Worm (Caenorhabditis elegans) whole organism, L4 larva: ENCODE measurements around the gene K01A2.6.
A peak's percentile ranks its signal among the peaks of the same experiment; 100 is the strongest.

ENCODE experiments used
- F37D6.2 ChIP-seq: sonication (generic microtip); optimal IDR thresholded peaks from 2 replicates; lab custom pipeline; 2016; ENCODE audit warnings: mild to moderate bottlenecking, missing genetic modification characterization, missing compliant biosample characterization
- F44E2.7 ChIP-seq: fragments of 200-800 bp; sonication (Bioruptor generic); IDR thresholded peaks from 2 replicates; pipeline ENCODE4 v2.1.2; 2022; ENCODE audit warnings: missing genetic modification characterization, missing compliant biosample characterization
- Y48G9A.11 ChIP-seq: fragments of 200-800 bp; sonication (Bioruptor generic); IDR thresholded peaks from 2 replicates; pipeline ENCODE4 v1.3.6; 2022; ENCODE audit warnings: missing genetic modification reagents, missing genetic modification characterization, missing compliant biosample characterization
- ZK337.2 ChIP-seq: fragments of 200-800 bp; sonication (Bioruptor generic); IDR thresholded peaks from 2 replicates; pipeline ENCODE4 v1.3.6; 2022; ENCODE audit warnings: missing genetic modification reagents, missing genetic modification characterization, missing compliant biosample characterization
- aha-1 ChIP-seq: fragments of 150-350 bp; peaks from one replicate; lab custom pipeline; 2014; ENCODE audit warnings: missing biosample characterization, missing genetic modification characterization
- ama-1 ChIP-seq: fragments of 150-350 bp; optimal IDR thresholded peaks from 2 replicates; lab custom pipeline; 2014; ENCODE audit warnings: inconsistent platforms, mixed read lengths
- ceh-28 ChIP-seq: fragments of 150-350 bp; optimal IDR thresholded peaks from 2 replicates; lab custom pipeline; 2014; ENCODE audit warnings: missing biosample characterization, missing genetic modification reagents, missing genetic modification characterization
- ceh-32 ChIP-seq: sonication (generic microtip); optimal IDR thresholded peaks from 2 replicates; lab custom pipeline; 2016; ENCODE audit warnings: mild to moderate bottlenecking, missing genetic modification characterization, missing compliant biosample characterization; ENCODE audit not compliant: poor library complexity
- ceh-44 ChIP-seq: fragments of 200-800 bp; sonication (Bioruptor generic); IDR thresholded peaks from 2 replicates; pipeline ENCODE4 v1.3.6; 2022; ENCODE audit warnings: missing genetic modification reagents, missing genetic modification characterization, missing compliant biosample characterization
- ceh-62 ChIP-seq: sonication (generic microtip); optimal IDR thresholded peaks from 2 replicates; lab custom pipeline; 2017; ENCODE audit warnings: missing biosample characterization, missing genetic modification characterization
- ces-1 ChIP-seq: fragments of 150-350 bp; sonication (generic microtip); optimal IDR thresholded peaks from 4 replicates; lab custom pipeline; 2014; ENCODE audit warnings: missing biosample characterization, missing genetic modification reagents, missing genetic modification characterization
- dmd-6 ChIP-seq: fragments of 200-800 bp; sonication (Bioruptor generic); IDR thresholded peaks from 2 replicates; pipeline ENCODE4 v1.3.6; 2022; ENCODE audit warnings: missing genetic modification reagents, missing genetic modification characterization, missing compliant biosample characterization
- dpl-1 ChIP-seq: fragments of 150-350 bp; optimal IDR thresholded peaks from 2 replicates; lab custom pipeline; 2014; ENCODE audit warnings: missing biosample characterization, missing genetic modification reagents, missing genetic modification characterization
- egl-27 ChIP-seq: sonication (generic microtip); optimal IDR thresholded peaks from 3 replicates; lab custom pipeline; 2017; ENCODE audit warnings: missing biosample characterization, missing genetic modification reagents, missing genetic modification characterization
- fkh-10 ChIP-seq: fragments of 150-350 bp; optimal IDR thresholded peaks from 2 replicates; lab custom pipeline; 2014; ENCODE audit warnings: missing biosample characterization, missing genetic modification reagents, missing genetic modification characterization
- fos-1 ChIP-seq: fragments of 150-350 bp; optimal IDR thresholded peaks from 2 replicates; lab custom pipeline; 2014; ENCODE audit warnings: missing biosample characterization, missing genetic modification characterization
- hif-1 ChIP-seq, 2 experiments: sonication (generic microtip); optimal IDR thresholded peaks; 2 replicates each; lab custom pipeline; 2016 to 2017; ENCODE audit warnings: missing compliant biosample characterization in 2 of 2, missing genetic modification characterization in 2 of 2, missing genetic modification reagents in 2 of 2, missing genotype in 2 of 2, mild to moderate bottlenecking in 1 of 2
- hlh-30 ChIP-seq: sonication (generic microtip); optimal IDR thresholded peaks from 2 replicates; lab custom pipeline; 2017; ENCODE audit warnings: antibody characterized with exemption, mild to moderate bottlenecking, missing genetic modification characterization, missing compliant biosample characterization; ENCODE audit not compliant: insufficient read depth
- lin-15B ChIP-seq: fragments of 150-350 bp; sonication (generic microtip); optimal IDR thresholded peaks from 3 replicates; lab custom pipeline; 2014; ENCODE audit warnings: missing biosample characterization, missing genetic modification characterization
- madf-9 ChIP-seq: fragments of 200-800 bp; sonication (Bioruptor generic); conservative IDR thresholded peaks from 2 replicates; pipeline ENCODE4 v1.3.6; 2022; ENCODE audit warnings: missing genetic modification reagents, missing genetic modification characterization, missing compliant biosample characterization
- mdl-1 ChIP-seq, 2 experiments: fragments of 150-350 bp in 1 of 2; sonication (generic microtip) in 1 of 2; optimal IDR thresholded peaks; 2 replicates each; lab custom pipeline; 2014 to 2017; ENCODE audit warnings: missing biosample characterization in 2 of 2, missing genetic modification characterization in 2 of 2
- mdt-29 ChIP-seq: fragments of 200-800 bp; sonication (Bioruptor generic); IDR thresholded peaks from 2 replicates; pipeline ENCODE4 v1.3.6; 2022; ENCODE audit warnings: missing genetic modification reagents, missing genetic modification characterization, missing compliant biosample characterization
- mxl-3 ChIP-seq: fragments of 200-800 bp; sonication (Bioruptor generic); optimal IDR thresholded peaks from 2 replicates; lab custom pipeline; 2018; ENCODE audit warnings: mild to moderate bottlenecking, missing genetic modification characterization, missing compliant biosample characterization
- nhr-10 ChIP-seq: fragments of 150-350 bp; optimal IDR thresholded peaks from 2 replicates; lab custom pipeline; 2014; ENCODE audit warnings: missing biosample characterization, missing genetic modification characterization
- nhr-102 ChIP-seq: sonication (generic microtip); optimal IDR thresholded peaks from 2 replicates; lab custom pipeline; 2016; ENCODE audit warnings: mild to moderate bottlenecking, missing genetic modification characterization, moderate library complexity, missing compliant biosample characterization
- nhr-25 ChIP-seq: sonication (generic microtip); optimal IDR thresholded peaks from 2 replicates; lab custom pipeline; 2017; ENCODE audit warnings: missing genetic modification characterization, mild to moderate bottlenecking, missing compliant biosample characterization, antibody characterized with exemption, moderate library complexity, borderline replicate concordance; ENCODE audit not compliant: insufficient read depth
- nhr-41 ChIP-seq: fragments of 200-800 bp; sonication (Bioruptor generic); IDR thresholded peaks from 2 replicates; pipeline ENCODE4 v1.3.6; 2022; ENCODE audit warnings: missing genetic modification reagents, missing genetic modification characterization, missing compliant biosample characterization
- nhr-42 ChIP-seq: fragments of 200-800 bp; sonication (Bioruptor generic); IDR thresholded peaks from 2 replicates; pipeline ENCODE4 v1.3.6; 2022; ENCODE audit warnings: missing genetic modification characterization, missing compliant biosample characterization
- nhr-48 ChIP-seq: sonication (generic microtip); optimal IDR thresholded peaks from 2 replicates; lab custom pipeline; 2016; ENCODE audit warnings: mild to moderate bottlenecking, missing genetic modification characterization, missing compliant biosample characterization
- pqm-1 ChIP-seq: sonication (generic microtip); optimal IDR thresholded peaks from 2 replicates; lab custom pipeline; 2017; ENCODE audit warnings: missing biosample characterization, missing genetic modification characterization
- skn-1 ChIP-seq: fragments of 150-350 bp; optimal IDR thresholded peaks from 2 replicates; lab custom pipeline; 2014; ENCODE audit warnings: missing biosample characterization, missing genetic modification characterization
- tra-1 ChIP-seq: fragments of 200-800 bp; sonication (Bioruptor generic); IDR thresholded peaks from 2 replicates; pipeline ENCODE4 v1.3.6; 2022; ENCODE audit warnings: missing genetic modification reagents, missing genetic modification characterization, missing compliant biosample characterization
- unc-39 ChIP-seq: sonication (generic microtip); optimal IDR thresholded peaks from 2 replicates; lab custom pipeline; 2017; ENCODE audit warnings: missing biosample characterization, missing genetic modification characterization
- unc-62 ChIP-seq, 3 experiments: fragments of 150-350 bp in 1 of 3; sonication (generic microtip); optimal IDR thresholded peaks in 2 of 3; peaks in 1 of 3; 1 replicate in 1 of 3; 2 replicates in 2 of 3; lab custom pipeline; 2014 to 2017; ENCODE audit warnings: missing biosample characterization in 3 of 3, missing genetic modification characterization in 3 of 3, missing genetic modification reagents in 3 of 3, missing genotype in 1 of 3
- zip-2 ChIP-seq: fragments of 150-350 bp; optimal IDR thresholded peaks from 2 replicates; lab custom pipeline; 2014; ENCODE audit warnings: missing biosample characterization, missing genetic modification characterization
- ztf-11 ChIP-seq: fragments of 150-350 bp; optimal IDR thresholded peaks from 2 replicates; lab custom pipeline; 2014; ENCODE audit warnings: missing biosample characterization, missing genetic modification characterization
- ztf-7 ChIP-seq: fragments of 150-350 bp; optimal IDR thresholded peaks from 2 replicates; lab custom pipeline; 2014; ENCODE audit warnings: missing biosample characterization, missing genetic modification characterization

K01A2.6 gene

ce11 chrII:255124-255523 is 44.7 kb upstream of the K01A2.6 start (continued):
- TF ChIP-seq nhr-48 (tag; lab: Kevin White, UChicago) (peak; percentile 73), zip-2 (tag; lab: Kevin White, UChicago) (peak; percentile 56), fos-1 (no peak), pqm-1 (peak; percentile 74), ces-1 (GFP tag; lab: Kevin White, UChicago) (peak; percentile 90), dpl-1 (GFP tag; lab: Kevin White, UChicago) (peak; percentile 92), aha-1 (tag; lab: Kevin White, UChicago) (peak; percentile 99), egl-27 (tag; lab: Kevin White, UChicago) (no peak)

- peak; percentile 75 for TF ChIP-seq aha-1 (tag; lab: Kevin White, UChicago)
- TF ChIP-seq, all 104 proteins: peak for 1; not testable (repeated sequence) for 103
Observed at ce11 chrII:255753-256152, 44.0 kb upstream of the K01A2.6 start.

ce11 chrII:257519-257918 is 42.3 kb upstream of the K01A2.6 start, which contains the start of gene cat-2:
cat-2 (plus strand) TSS chrII:257819.
- TF ChIP-seq ceh-44 (GFP tag; lab: Robert Waterston, UW) (no peak), nhr-10 (tag; lab: Kevin White, UChicago) (no peak), dmd-6 (GFP tag; lab: Robert Waterston, UW) (no peak), ztf-11 (tag; lab: Kevin White, UChicago) (no peak), fkh-10 (GFP tag; lab: Kevin White, UChicago) (no peak), ceh-32 (tag; lab: Kevin White, UChicago) (no peak), nhr-25 (no peak), skn-1 (tag; lab: Kevin White, UChicago) (no peak), mdl-1 (tag; optimal IDR thresholded peaks at IDR 0.05; lab: Kevin White, UChicago) (no peak), nhr-41 (GFP tag; lab: Robert Waterston, UW) (no peak), hlh-30 (tag; lab: Kevin White, UChicago) (no peak), tra-1 (GFP tag; lab: Robert Waterston, UW) (no peak), F37D6.2 (tag; lab: Kevin White, UChicago) (no peak), fos-1 (no peak), nhr-102 (no peak)

ce11 chrII:263563-263962 is 36.2 kb upstream of the K01A2.6 start, which contains the start of gene scc-2:
scc-2 (minus strand) TSS chrII:263663.
- TF ChIP-seq madf-9 (GFP tag; lab: Robert Waterston, UW) (no peak), unc-39 (tag; lab: Kevin White, UChicago) (no peak), Y48G9A.11 (GFP tag; lab: Robert Waterston, UW) (no peak), ztf-7 (tag; lab: Kevin White, UChicago) (no peak), nhr-42 (GFP tag; lab: Robert Waterston, UW) (no peak), lin-15B (no peak), mxl-3 (GFP tag; lab: Kevin White, UChicago) (no peak), ceh-62 (tag; lab: Kevin White, UChicago) (no peak), ceh-32 (tag; lab: Kevin White, UChicago) (no peak), ces-1 (GFP tag; lab: Kevin White, UChicago) (no peak), hif-1 (tag; optimal IDR thresholded peaks at IDR 0.05; lab: Kevin White, UChicago) (no peak), unc-62 (GFP tag; optimal IDR thresholded peaks at IDR 0.05 in 1 of 2; lab: Kevin White, UChicago) (no peak), unc-62 (tag; optimal IDR thresholded peaks at IDR 0.05; lab: Kevin White, UChicago) (no peak), mdt-29 (GFP tag; lab: Robert Waterston, UW) (no peak), F44E2.7 (GFP tag; lab: Robert Waterston, UW) (no peak), ceh-28 (tag; lab: Kevin White, UChicago) (no peak), ama-1 (lab: Kevin White, UChicago) (no peak), ZK337.2 (GFP tag; lab: Robert Waterston, UW) (no peak)
